Worm (Caenorhabditis elegans): ENCODE data around the gene his-41.

- no peak for TF ChIP-seq daf-8 (GFP tag; IDR thresholded peaks at IDR 0.05)
- TF ChIP-seq nhr-76 (tag; optimal IDR thresholded peaks at IDR 0.05) = no peak
- TF ChIP-seq ceh-62 (tag; optimal IDR thresholded peaks at IDR 0.05) = no peak
Measured at ce11 chrV:9509597-9509996, 35.7 kb upstream of the his-41 start.
